Fruit fly (Drosophila melanogaster) whole organism, embryonic: ENCODE data around the gene shi.

Experiments used
- Antp ChIP-seq: fragments of 200-800 bp; sonication (Bioruptor generic); optimal IDR thresholded peaks from 3 replicates; lab custom pipeline; 2016; ENCODE audit warnings: missing biosample characterization, missing genetic modification characterization
- B-H1 ChIP-seq: fragments of 200-800 bp; sonication (Bioruptor generic); IDR thresholded peaks from 3 replicates; pipeline ENCODE4 v1.3.6; 2022; ENCODE audit warnings: missing biosample characterization, missing genetic modification characterization
- Bdp1 ChIP-seq: fragments of 200-800 bp; sonication (Bioruptor generic); optimal IDR thresholded peaks from 3 replicates; lab custom pipeline; 2016; ENCODE audit warnings: missing biosample characterization, missing genetic modification characterization
- CG10274 ChIP-seq: fragments of 200-800 bp; sonication (Bioruptor generic); optimal IDR thresholded peaks from 3 replicates; lab custom pipeline; 2017; ENCODE audit warnings: missing biosample characterization, mild to moderate bottlenecking, missing genetic modification characterization
- CG10431 ChIP-seq: fragments of 200-800 bp; sonication (Bioruptor generic); optimal IDR thresholded peaks from 3 replicates; lab custom pipeline; 2018; ENCODE audit warnings: missing biosample characterization, mild to moderate bottlenecking, missing genetic modification characterization
- CG11560 ChIP-seq: fragments of 200-800 bp; sonication (Bioruptor generic); IDR thresholded peaks from 3 replicates; pipeline ENCODE4 v1.3.6; 2022; ENCODE audit warnings: missing biosample characterization, missing genetic modification characterization
- CG12219 ChIP-seq: fragments of 200-800 bp; sonication (Bioruptor generic); optimal IDR thresholded peaks from 3 replicates; lab custom pipeline; 2018; ENCODE audit warnings: missing biosample characterization, mild to moderate bottlenecking, missing genetic modification characterization
- CG15011 ChIP-seq: fragments of 200-800 bp; sonication (Bioruptor generic); optimal IDR thresholded peaks from 3 replicates; lab custom pipeline; 2018; ENCODE audit warnings: missing biosample characterization, mild to moderate bottlenecking, missing genetic modification characterization
- CG17912 ChIP-seq: fragments of 200-800 bp; sonication (Bioruptor generic); optimal IDR thresholded peaks from 2 replicates; lab custom pipeline; 2018; ENCODE audit warnings: missing biosample characterization, mild to moderate bottlenecking, missing genetic modification characterization
- CG3407 ChIP-seq: fragments of 200-800 bp; sonication (Bioruptor generic); optimal IDR thresholded peaks from 2 replicates; lab custom pipeline; 2018; ENCODE audit warnings: missing biosample characterization, mild to moderate bottlenecking, missing genetic modification characterization
- CG3847 ChIP-seq: fragments of 200-800 bp; sonication (Bioruptor generic); IDR thresholded peaks from 2 replicates; pipeline ENCODE4 v1.3.6; 2022; ENCODE audit warnings: missing biosample characterization, missing genetic modification characterization
- CG42726 ChIP-seq: fragments of 200-800 bp; sonication (Bioruptor generic); IDR thresholded peaks from 2 replicates; pipeline ENCODE4 v1.3.6; 2022; ENCODE audit warnings: missing biosample characterization, missing genetic modification characterization; ENCODE audit not compliant: partially characterized antibody
- CG4424 ChIP-seq: fragments of 200-800 bp; sonication (Bioruptor generic); optimal IDR thresholded peaks from 3 replicates; lab custom pipeline; 2016; ENCODE audit warnings: missing biosample characterization, missing genetic modification characterization
- CG6813 ChIP-seq: fragments of 200-800 bp; sonication (Bioruptor generic); optimal IDR thresholded peaks from 2 replicates; lab custom pipeline; 2017; ENCODE audit warnings: missing biosample characterization, missing genetic modification characterization, mild to moderate bottlenecking, moderate library complexity, missing genetic modification reagents
- CG7987 ChIP-seq: fragments of 200-800 bp; sonication (Bioruptor generic); optimal IDR thresholded peaks from 2 replicates; lab custom pipeline; 2018; ENCODE audit warnings: missing biosample characterization, mild to moderate bottlenecking, missing genetic modification characterization, moderate library complexity
- CG9609 ChIP-seq: fragments of 200-800 bp; sonication (Bioruptor generic); optimal IDR thresholded peaks from 3 replicates; lab custom pipeline; 2016; ENCODE audit warnings: missing biosample characterization, missing genetic modification characterization
- CHES-1-like ChIP-seq: fragments of 200-800 bp; sonication (Bioruptor generic); optimal IDR thresholded peaks from 2 replicates; lab custom pipeline; 2016; ENCODE audit warnings: missing biosample characterization, missing genetic modification characterization
- Deaf1 ChIP-seq: fragments of 200-800 bp; optimal IDR thresholded peaks from 3 replicates; lab custom pipeline; 2019; ENCODE audit warnings: missing biosample characterization, mild to moderate bottlenecking, missing genetic modification characterization, moderate library complexity
- Ets65A ChIP-seq: fragments of 200-800 bp; sonication (Bioruptor generic); peaks from one replicate; lab custom pipeline; 2016; ENCODE audit warnings: missing biosample characterization, missing genetic modification characterization
- Gug ChIP-seq: fragments of 200-800 bp; sonication (Bioruptor generic); IDR thresholded peaks from 4 replicates; pipeline ENCODE4 v1.3.6; 2022; ENCODE audit warnings: missing biosample characterization, missing genetic modification characterization
- H2.0 ChIP-seq: fragments of 200-800 bp; sonication (Bioruptor generic); IDR thresholded peaks from 2 replicates; pipeline ENCODE4 v1.3.6; 2022; ENCODE audit warnings: missing biosample characterization, missing genetic modification characterization
- Hey ChIP-seq: fragments of 200-800 bp; sonication (Bioruptor generic); optimal IDR thresholded peaks from 3 replicates; lab custom pipeline; 2018; ENCODE audit warnings: missing biosample characterization, mild to moderate bottlenecking, missing genetic modification characterization
- Hr51 ChIP-seq, 2 experiments: fragments of 200-800 bp; sonication (Bioruptor generic); optimal IDR thresholded peaks; 2 replicates in 1 of 2; 3 replicates in 1 of 2; lab custom pipeline; 2016 to 2018; ENCODE audit warnings: missing biosample characterization in 2 of 2, missing genetic modification characterization in 2 of 2, mild to moderate bottlenecking in 1 of 2, moderate library complexity in 1 of 2
- Hsf ChIP-seq: fragments of 200-800 bp; sonication (Bioruptor generic); optimal IDR thresholded peaks from 3 replicates; lab custom pipeline; 2016; ENCODE audit warnings: missing biosample characterization, missing genetic modification characterization
- Myb ChIP-seq: fragments of 200-800 bp; sonication (Bioruptor generic); optimal IDR thresholded peaks from 2 replicates; lab custom pipeline; 2016; ENCODE audit warnings: missing biosample characterization, missing genetic modification characterization
- NC2β ChIP-seq: fragments of 200-800 bp; sonication (Bioruptor generic); optimal IDR thresholded peaks from 2 replicates; lab custom pipeline; 2016; ENCODE audit warnings: missing biosample characterization, missing genetic modification characterization
- ap ChIP-seq: fragments of 200-800 bp; sonication (Bioruptor generic); IDR thresholded peaks from 2 replicates; pipeline ENCODE4 v1.3.6; 2022; ENCODE audit warnings: missing biosample characterization, missing genetic modification characterization
- btn ChIP-seq: fragments of 200-800 bp; sonication (Bioruptor generic); optimal IDR thresholded peaks from 2 replicates; lab custom pipeline; 2016; ENCODE audit warnings: missing biosample characterization, missing genetic modification characterization
- ci ChIP-seq: fragments of 200-800 bp; sonication (Bioruptor generic); IDR thresholded peaks from 3 replicates; pipeline ENCODE4 v1.3.6; 2022; ENCODE audit warnings: missing biosample characterization, missing genetic modification characterization
- dmrt11E ChIP-seq: fragments of 200-800 bp; sonication (Bioruptor generic); optimal IDR thresholded peaks from 3 replicates; lab custom pipeline; 2018; ENCODE audit warnings: missing biosample characterization, mild to moderate bottlenecking, missing genetic modification characterization, moderate library complexity
- eve ChIP-seq, 2 experiments: fragments of >200 bp; optimal IDR thresholded peaks; 2 replicates each; lab custom pipeline; 2017; ENCODE audit warnings: missing biosample characterization in 2 of 2, missing genetic modification characterization in 2 of 2
- fd3F ChIP-seq: fragments of 200-800 bp; sonication (Bioruptor generic); optimal IDR thresholded peaks from 2 replicates; lab custom pipeline; 2018; ENCODE audit warnings: missing biosample characterization, mild to moderate bottlenecking, missing genetic modification characterization, moderate library complexity
- fd64A ChIP-seq: fragments of 200-800 bp; sonication (Bioruptor generic); optimal IDR thresholded peaks from 3 replicates; lab custom pipeline; 2018; ENCODE audit warnings: missing biosample characterization, mild to moderate bottlenecking, missing genetic modification characterization
- ftz-f1 ChIP-seq: fragments of 200-800 bp; sonication (Bioruptor generic); optimal IDR thresholded peaks from 2 replicates; lab custom pipeline; 2016; ENCODE audit warnings: missing biosample characterization, missing genetic modification characterization
- her ChIP-seq: fragments of 200-800 bp; sonication (Bioruptor generic); optimal IDR thresholded peaks from 2 replicates; lab custom pipeline; 2016; ENCODE audit warnings: missing biosample characterization, missing genetic modification characterization
- kah ChIP-seq: fragments of 200-800 bp; sonication (Bioruptor generic); optimal IDR thresholded peaks from 2 replicates; lab custom pipeline; 2018; ENCODE audit warnings: missing biosample characterization, mild to moderate bottlenecking, missing genetic modification characterization
- kay ChIP-seq: fragments of 200-800 bp; sonication (Bioruptor generic); optimal IDR thresholded peaks from 2 replicates; lab custom pipeline; 2016; ENCODE audit warnings: missing biosample characterization, missing genetic modification characterization
- lab ChIP-seq: fragments of 200-800 bp; sonication (Bioruptor generic); optimal IDR thresholded peaks from 3 replicates; lab custom pipeline; 2017; ENCODE audit warnings: missing biosample characterization, missing genetic modification characterization, mild to moderate bottlenecking, moderate library complexity, missing genetic modification reagents
- mirr ChIP-seq: fragments of 200-800 bp; sonication (Bioruptor generic); optimal IDR thresholded peaks from 3 replicates; lab custom pipeline; 2018; ENCODE audit warnings: missing biosample characterization, mild to moderate bottlenecking, missing genetic modification characterization
- mld ChIP-seq: fragments of 200-800 bp; sonication (Bioruptor generic); IDR thresholded peaks from 3 replicates; pipeline ENCODE4 v1.3.6; 2022; ENCODE audit warnings: missing biosample characterization, missing genetic modification characterization; ENCODE audit not compliant: partially characterized antibody
- org-1 ChIP-seq: fragments of 200-800 bp; sonication (Bioruptor generic); optimal IDR thresholded peaks from 2 replicates; lab custom pipeline; 2017; ENCODE audit warnings: missing biosample characterization, missing genetic modification characterization
- p53 ChIP-seq: fragments of 200-800 bp; sonication (Bioruptor generic); optimal IDR thresholded peaks from 2 replicates; lab custom pipeline; 2016; ENCODE audit warnings: missing biosample characterization, missing genetic modification characterization
- pho ChIP-seq: fragments of 200-800 bp; sonication (Bioruptor generic); optimal IDR thresholded peaks from 2 replicates; lab custom pipeline; 2016; ENCODE audit warnings: missing biosample characterization, missing genetic modification characterization
- pros ChIP-seq: fragments of 200-800 bp; sonication (Bioruptor generic); optimal IDR thresholded peaks from 3 replicates; lab custom pipeline; 2019; ENCODE audit warnings: missing biosample characterization, mild to moderate bottlenecking, missing genetic modification characterization, moderate library complexity
- row ChIP-seq: fragments of 200-800 bp; sonication (Bioruptor generic); IDR thresholded peaks from 3 replicates; pipeline ENCODE4 v1.3.6; 2022; ENCODE audit warnings: missing biosample characterization, missing genetic modification characterization
- run ChIP-seq: fragments of 200-800 bp; sonication (Bioruptor generic); optimal IDR thresholded peaks from 3 replicates; lab custom pipeline; 2018; ENCODE audit warnings: missing biosample characterization, mild to moderate bottlenecking, missing genetic modification characterization
- sima ChIP-seq: fragments of 200-800 bp; sonication (Bioruptor generic); optimal IDR thresholded peaks from 2 replicates; lab custom pipeline; 2016; ENCODE audit warnings: missing biosample characterization, missing genetic modification characterization
- sisA ChIP-seq: fragments of 200-800 bp; sonication (Bioruptor generic); IDR thresholded peaks from 2 replicates; pipeline ENCODE4 v1.3.6; 2022; ENCODE audit warnings: missing biosample characterization, missing genetic modification characterization
- slbo ChIP-seq: fragments of 200-800 bp; sonication (Bioruptor generic); IDR thresholded peaks from 2 replicates; pipeline ENCODE4 v1.3.6; 2022; ENCODE audit warnings: missing biosample characterization, missing genetic modification characterization
- sna ChIP-seq: fragments of 200-800 bp; sonication (Bioruptor generic); IDR thresholded peaks from 2 replicates; pipeline ENCODE4 v1.3.6; 2022; ENCODE audit warnings: missing biosample characterization, missing genetic modification characterization; ENCODE audit not compliant: partially characterized antibody
- stc ChIP-seq: fragments of 200-800 bp; sonication (Bioruptor generic); IDR thresholded peaks from 2 replicates; pipeline ENCODE4 v1.3.6; 2022; ENCODE audit warnings: missing biosample characterization, missing genetic modification characterization
- wek ChIP-seq: fragments of 200-800 bp; sonication (Bioruptor generic); optimal IDR thresholded peaks from 3 replicates; lab custom pipeline; 2018; ENCODE audit warnings: missing biosample characterization, mild to moderate bottlenecking, missing genetic modification characterization, moderate library complexity

The shi gene

dm6 chrX:15859869-15860268 is 32.0 kb upstream of the shi start, which contains the start of gene Gbeta13F (continued):
- TF ChIP-seq mld (GFP tag; lab: Robert Waterston, UW) = peak; percentile 66; the same call in 1 of the 3 replicates
- TF ChIP-seq CG10274 (GFP tag; lab: Kevin White, UChicago) = no peak
- TF ChIP-seq Gug = peak; percentile 31; the same call in 1 of the 4 replicates
- TF ChIP-seq CG7987 (GFP tag; lab: Kevin White, UChicago) = no peak
- TF ChIP-seq slbo (GFP tag; lab: Robert Waterston, UW) = peak; percentile 60
- TF ChIP-seq fd3F (GFP tag; lab: Kevin White, UChicago) = no peak
- TF ChIP-seq Hey (tag; lab: Kevin White, UChicago) = no peak
- no peak for TF ChIP-seq CG9609 (GFP tag; lab: Kevin White, UChicago)
- TF ChIP-seq lab (GFP tag; lab: Kevin White, UChicago) = no peak
- TF ChIP-seq CG4424 = no peak
- TF ChIP-seq B-H1 (GFP tag; lab: Robert Waterston, UW) = no peak
- no peak for TF ChIP-seq sima
- TF ChIP-seq kay (GFP tag; lab: Kevin White, UChicago) = no peak
- TF ChIP-seq CG6813 (GFP tag; lab: Kevin White, UChicago) = no peak
- no peak for TF ChIP-seq sisA (GFP tag; lab: Robert Waterston, UW)
- no peak for TF ChIP-seq btn (GFP tag; lab: Kevin White, UChicago)
- TF ChIP-seq dmrt11E (tag; lab: Kevin White, UChicago) = no peak
- peak; percentile 53 for TF ChIP-seq CG42726 (GFP tag; lab: Robert Waterston, UW)
- TF ChIP-seq Bdp1 = no peak
- no peak for TF ChIP-seq CG12219
- no peak for TF ChIP-seq Antp (GFP tag; lab: Kevin White, UChicago)
- no peak for TF ChIP-seq kah (GFP tag; lab: Kevin White, UChicago)
- no peak for TF ChIP-seq her (GFP tag; lab: Kevin White, UChicago)
- TF ChIP-seq CHES-1-like = no peak
- no peak for TF ChIP-seq p53 (GFP tag; lab: Kevin White, UChicago)
- no peak for TF ChIP-seq fd64A
- TF ChIP-seq pho (GFP tag; lab: Kevin White, UChicago) = no peak
- TF ChIP-seq Hsf (GFP tag; lab: Kevin White, UChicago) = no peak
- no peak for TF ChIP-seq CG11560 (tag; lab: Robert Waterston, UW)
- TF ChIP-seq run (tag; lab: Kevin White, UChicago) = no peak
- TF ChIP-seq pros = no peak
- no peak for TF ChIP-seq eve (GFP tag; optimal IDR thresholded peaks at IDR 0.05; lab: Kevin White, UChicago)
- no peak for TF ChIP-seq Ets65A (GFP tag; lab: Kevin White, UChicago)
- no peak for TF ChIP-seq CG3407
- no peak for TF ChIP-seq CG10431
- TF ChIP-seq CG15011 (GFP tag; lab: Kevin White, UChicago) = no peak
- no peak for TF ChIP-seq mirr (GFP tag; lab: Kevin White, UChicago)
- TF ChIP-seq org-1 (GFP tag; lab: Kevin White, UChicago) = no peak
- peak; percentile 58 for TF ChIP-seq row (GFP tag; lab: Robert Waterston, UW)
- no peak for TF ChIP-seq NC2β
- no peak for TF ChIP-seq sna
- TF ChIP-seq H2.0 (GFP tag; lab: Robert Waterston, UW) = no peak
- TF ChIP-seq ap (GFP tag; lab: Robert Waterston, UW) = no peak
- TF ChIP-seq wek (GFP tag; lab: Kevin White, UChicago) = no peak
- TF ChIP-seq CG3847 (GFP tag; lab: Robert Waterston, UW) = peak; percentile 26; the same call in 1 of the 2 replicates
- no peak for TF ChIP-seq CG17912 (GFP tag; lab: Kevin White, UChicago)
- TF ChIP-seq ftz-f1 = no peak
- no peak for TF ChIP-seq ci
- no peak for TF ChIP-seq Hr51 (GFP tag; optimal IDR thresholded peaks at IDR 0.05; lab: Kevin White, UChicago)
- TF ChIP-seq stc (GFP tag; lab: Robert Waterston, UW) = no peak
- no peak for TF ChIP-seq Deaf1
- no peak for TF ChIP-seq Myb (GFP tag; lab: Kevin White, UChicago)
